Fruit fly (Drosophila melanogaster): ENCODE results near the gene Rpt4.

- TF ChIP-seq Pif1A (GFP tag; optimal IDR thresholded peaks at IDR 0.05) (no peak), CG15710 (tag; optimal IDR thresholded peaks at IDR 0.05) (no peak)
Observed at dm6 chrX:6303196-6303595, 12.2 kb upstream of the Rpt4 start.

Measured in whole organism, pupa.